Fruit fly (Drosophila melanogaster) whole organism, embryonic: ENCODE results near the gene CG33158.

ENCODE experiments used
- Asciz ChIP-seq: fragments of 200-800 bp; sonication (Bioruptor generic); optimal IDR thresholded peaks from 2 replicates; lab custom pipeline; 2017; ENCODE audit warnings: missing biosample characterization, mild to moderate bottlenecking, missing genetic modification characterization, missing genetic modification reagents
- B-H2 ChIP-seq: fragments of 200-800 bp; sonication (Bioruptor generic); optimal IDR thresholded peaks from 2 replicates; lab custom pipeline; 2018; ENCODE audit warnings: missing biosample characterization, mild to moderate bottlenecking, missing genetic modification characterization
- Bdp1 ChIP-seq: fragments of 200-800 bp; sonication (Bioruptor generic); optimal IDR thresholded peaks from 3 replicates; lab custom pipeline; 2016; ENCODE audit warnings: missing biosample characterization, missing genetic modification characterization
- CG10565 ChIP-seq: fragments of 200-800 bp; sonication (Bioruptor generic); optimal IDR thresholded peaks from 3 replicates; lab custom pipeline; 2016; ENCODE audit warnings: missing biosample characterization, mild to moderate bottlenecking, missing genetic modification characterization
- CG10979 ChIP-seq: fragments of 200-800 bp; sonication (Bioruptor generic); optimal IDR thresholded peaks from 2 replicates; lab custom pipeline; 2018; ENCODE audit warnings: missing biosample characterization, mild to moderate bottlenecking, missing genetic modification characterization, moderate library complexity
- CG12155 ChIP-seq: fragments of 200-800 bp; sonication (Bioruptor generic); optimal IDR thresholded peaks from 3 replicates; lab custom pipeline; 2016; ENCODE audit warnings: missing biosample characterization, missing genetic modification characterization
- CG14965 ChIP-seq: fragments of 200-800 bp; sonication (Bioruptor generic); optimal IDR thresholded peaks from 2 replicates; lab custom pipeline; 2016; ENCODE audit warnings: missing biosample characterization, missing genetic modification characterization, borderline replicate concordance
- CG16863 ChIP-seq: fragments of 200-800 bp; sonication (Bioruptor generic); optimal IDR thresholded peaks from 3 replicates; lab custom pipeline; 2016; ENCODE audit warnings: missing biosample characterization, missing genetic modification characterization
- CG31441 ChIP-seq: fragments of 200-800 bp; sonication (Bioruptor generic); IDR thresholded peaks from 2 replicates; pipeline ENCODE4 v1.3.6; 2022; ENCODE audit warnings: missing biosample characterization, missing genetic modification characterization
- CG3407 ChIP-seq: fragments of 200-800 bp; sonication (Bioruptor generic); optimal IDR thresholded peaks from 2 replicates; lab custom pipeline; 2018; ENCODE audit warnings: missing biosample characterization, mild to moderate bottlenecking, missing genetic modification characterization
- CG42726 ChIP-seq: fragments of 200-800 bp; sonication (Bioruptor generic); IDR thresholded peaks from 2 replicates; pipeline ENCODE4 v1.3.6; 2022; ENCODE audit warnings: missing biosample characterization, missing genetic modification characterization; ENCODE audit not compliant: partially characterized antibody
- CG4404 ChIP-seq: fragments of 200-800 bp; sonication (Bioruptor generic); IDR thresholded peaks from 2 replicates; pipeline ENCODE4 v1.3.6; 2022; ENCODE audit warnings: missing biosample characterization, missing genetic modification characterization
- CG4820 ChIP-seq: fragments of 200-800 bp; sonication (Bioruptor generic); optimal IDR thresholded peaks from 3 replicates; lab custom pipeline; 2016; ENCODE audit warnings: missing biosample characterization, missing genetic modification characterization
- CG6689 ChIP-seq: fragments of 200-800 bp; sonication (Bioruptor generic); IDR thresholded peaks from 2 replicates; pipeline ENCODE4 v1.3.6; 2022; ENCODE audit warnings: missing biosample characterization, missing genetic modification characterization
- D19B ChIP-seq: fragments of 200-800 bp; sonication (Bioruptor generic); optimal IDR thresholded peaks from 2 replicates; lab custom pipeline; 2017; ENCODE audit warnings: missing biosample characterization, mild to moderate bottlenecking, missing genetic modification characterization
- Dip3 ChIP-seq: fragments of 200-800 bp; sonication (Bioruptor generic); optimal IDR thresholded peaks from 3 replicates; lab custom pipeline; 2016; ENCODE audit warnings: missing biosample characterization, missing genetic modification characterization
- Drgx ChIP-seq: fragments of 200-800 bp; sonication (Bioruptor generic); IDR thresholded peaks from 2 replicates; pipeline ENCODE4 v1.3.6; 2022; ENCODE audit warnings: missing biosample characterization, missing genetic modification characterization
- Eip74EF ChIP-seq, 2 experiments: fragments of 200-800 bp in 1 of 2; fragments of >200 bp in 1 of 2; sonication (Bioruptor generic) in 1 of 2; optimal IDR thresholded peaks; 2 replicates each; lab custom pipeline; 2017 to 2019; ENCODE audit warnings: missing biosample characterization in 2 of 2, missing genetic modification characterization in 2 of 2, mild to moderate bottlenecking in 1 of 2, moderate library complexity in 1 of 2
- Hmx ChIP-seq: fragments of 200-800 bp; sonication (Bioruptor generic); optimal IDR thresholded peaks from 2 replicates; lab custom pipeline; 2016; ENCODE audit warnings: missing biosample characterization, missing genetic modification characterization
- Hr78 ChIP-seq, 2 experiments: fragments of 200-800 bp in 1 of 2; fragments of >200 bp in 1 of 2; sonication (Bioruptor generic) in 1 of 2; optimal IDR thresholded peaks; 2 replicates each; lab custom pipeline; 2017 to 2019; ENCODE audit warnings: missing biosample characterization in 2 of 2, missing genetic modification characterization in 2 of 2, mild to moderate bottlenecking in 1 of 2, moderate library complexity in 1 of 2
- Poxn ChIP-seq: fragments of 200-800 bp; sonication (Bioruptor generic); IDR thresholded peaks from 2 replicates; pipeline ENCODE4 v1.3.6; 2022; ENCODE audit warnings: missing biosample characterization, missing genetic modification characterization
- Rx ChIP-seq: fragments of 200-800 bp; sonication (Bioruptor generic); IDR thresholded peaks from 2 replicates; pipeline ENCODE4 v1.3.6; 2022; ENCODE audit warnings: missing biosample characterization, missing genetic modification characterization
- Vsx1 ChIP-seq: fragments of 200-800 bp; sonication (Bioruptor generic); optimal IDR thresholded peaks from 2 replicates; lab custom pipeline; 2017; ENCODE audit warnings: missing biosample characterization, mild to moderate bottlenecking, missing genetic modification characterization, missing genetic modification reagents
- ab ChIP-seq: fragments of 200-800 bp; sonication (Bioruptor generic); optimal IDR thresholded peaks from 2 replicates; lab custom pipeline; 2016; ENCODE audit warnings: missing biosample characterization, missing genetic modification characterization
- amos ChIP-seq: fragments of 200-800 bp; sonication (Bioruptor generic); IDR thresholded peaks from 2 replicates; pipeline ENCODE4 v1.3.6; 2022; ENCODE audit warnings: missing biosample characterization, missing genetic modification characterization; ENCODE audit not compliant: partially characterized antibody
- ap ChIP-seq: fragments of 200-800 bp; sonication (Bioruptor generic); IDR thresholded peaks from 2 replicates; pipeline ENCODE4 v1.3.6; 2022; ENCODE audit warnings: missing biosample characterization, missing genetic modification characterization
- ara ChIP-seq: fragments of 200-800 bp; sonication (Bioruptor generic); IDR thresholded peaks from 2 replicates; pipeline ENCODE4 v1.3.6; 2022; ENCODE audit warnings: missing biosample characterization, missing genetic modification characterization
- ato ChIP-seq: fragments of 200-800 bp; sonication (Bioruptor generic); IDR thresholded peaks from 2 replicates; pipeline ENCODE4 v1.3.6; 2022; ENCODE audit warnings: missing biosample characterization, missing genetic modification characterization; ENCODE audit not compliant: partially characterized antibody
- bsh ChIP-seq, 2 experiments: fragments of 200-800 bp; sonication (Bioruptor generic); optimal IDR thresholded peaks; 2 replicates each; lab custom pipeline; 2017 to 2018; ENCODE audit warnings: mild to moderate bottlenecking in 2 of 2, missing biosample characterization in 2 of 2, missing genetic modification characterization in 2 of 2, moderate library complexity in 1 of 2
- ci ChIP-seq: fragments of 200-800 bp; sonication (Bioruptor generic); IDR thresholded peaks from 3 replicates; pipeline ENCODE4 v1.3.6; 2022; ENCODE audit warnings: missing biosample characterization, missing genetic modification characterization
- corto ChIP-seq: fragments of 200-800 bp; sonication (Bioruptor generic); optimal IDR thresholded peaks from 2 replicates; lab custom pipeline; 2016; ENCODE audit warnings: missing biosample characterization, mild to moderate bottlenecking, missing genetic modification characterization, moderate library complexity
- dmrt99B ChIP-seq: fragments of 200-800 bp; sonication (Bioruptor generic); optimal IDR thresholded peaks from 2 replicates; lab custom pipeline; 2018; ENCODE audit warnings: missing biosample characterization, mild to moderate bottlenecking, missing genetic modification characterization, moderate library complexity
- ems ChIP-seq: fragments of 200-800 bp; sonication (Bioruptor generic); optimal IDR thresholded peaks from 3 replicates; lab custom pipeline; 2016; ENCODE audit warnings: missing biosample characterization, missing genetic modification characterization
- fd102C ChIP-seq: fragments of 200-800 bp; sonication (Bioruptor generic); optimal IDR thresholded peaks from 2 replicates; lab custom pipeline; 2018; ENCODE audit warnings: missing biosample characterization, mild to moderate bottlenecking, missing genetic modification characterization, moderate library complexity
- ftz-f1 ChIP-seq: fragments of 200-800 bp; sonication (Bioruptor generic); optimal IDR thresholded peaks from 2 replicates; lab custom pipeline; 2016; ENCODE audit warnings: missing biosample characterization, missing genetic modification characterization
- fu2 ChIP-seq: fragments of 200-800 bp; sonication (Bioruptor generic); optimal IDR thresholded peaks from 2 replicates; lab custom pipeline; 2016; ENCODE audit warnings: missing biosample characterization, missing genetic modification characterization
- gcm ChIP-seq: fragments of 200-800 bp; sonication (Bioruptor generic); optimal IDR thresholded peaks from 2 replicates; lab custom pipeline; 2019; ENCODE audit warnings: missing biosample characterization, mild to moderate bottlenecking, missing genetic modification characterization, moderate library complexity
- gem ChIP-seq: fragments of 200-800 bp; sonication (Bioruptor generic); optimal IDR thresholded peaks from 2 replicates; lab custom pipeline; 2019; ENCODE audit warnings: missing biosample characterization, mild to moderate bottlenecking, missing genetic modification characterization, moderate library complexity
- inv ChIP-seq: fragments of 200-800 bp; sonication (Bioruptor generic); IDR thresholded peaks from 2 replicates; pipeline ENCODE4 v1.3.6; 2022; ENCODE audit warnings: missing biosample characterization, missing genetic modification characterization; ENCODE audit not compliant: partially characterized antibody
- jigr1 ChIP-seq: fragments of 200-800 bp; sonication (Bioruptor generic); IDR thresholded peaks from 3 replicates; pipeline ENCODE4 v1.3.6; 2022; ENCODE audit warnings: missing biosample characterization, missing genetic modification characterization
- otp ChIP-seq: fragments of 200-800 bp; sonication (Bioruptor generic); IDR thresholded peaks from 3 replicates; pipeline ENCODE4, ENCODE4 v1.3.6; 2022; ENCODE audit warnings: missing biosample characterization, missing genetic modification characterization
- peb ChIP-seq: fragments of 200-800 bp; sonication (Bioruptor generic); IDR thresholded peaks from 2 replicates; pipeline ENCODE4 v1.3.6; 2022; ENCODE audit warnings: missing biosample characterization, missing genetic modification characterization
- run ChIP-seq: fragments of 200-800 bp; sonication (Bioruptor generic); optimal IDR thresholded peaks from 3 replicates; lab custom pipeline; 2018; ENCODE audit warnings: missing biosample characterization, mild to moderate bottlenecking, missing genetic modification characterization
- sc ChIP-seq, 3 experiments: fragments of >200 bp in 2 of 3; fragments of 200-800 bp in 1 of 3; sonication (Bioruptor generic) in 1 of 3; optimal IDR thresholded peaks; 2 replicates in 2 of 3; 3 replicates in 1 of 3; lab custom pipeline; 2017; ENCODE audit warnings: mild to moderate bottlenecking in 1 of 3, missing biosample characterization in 1 of 3, missing genetic modification characterization in 1 of 3, missing genetic modification reagents in 1 of 3
- sens ChIP-seq: fragments of 200-800 bp; sonication (Bioruptor generic); peaks from one replicate; lab custom pipeline; 2016; ENCODE audit warnings: missing biosample characterization, missing genetic modification characterization
- stc ChIP-seq: fragments of 200-800 bp; sonication (Bioruptor generic); IDR thresholded peaks from 2 replicates; pipeline ENCODE4 v1.3.6; 2022; ENCODE audit warnings: missing biosample characterization, missing genetic modification characterization
- sug ChIP-seq: fragments of 200-800 bp; optimal IDR thresholded peaks from 2 replicates; lab custom pipeline; 2019; ENCODE audit warnings: missing biosample characterization, mild to moderate bottlenecking, missing genetic modification characterization, moderate library complexity
- toy ChIP-seq: fragments of 200-800 bp; sonication (Bioruptor generic); IDR thresholded peaks from 2 replicates; pipeline ENCODE4 v1.3.6; 2022; ENCODE audit warnings: missing biosample characterization, missing genetic modification characterization
- ttk ChIP-seq: fragments of 200-800 bp; sonication (Bioruptor generic); IDR thresholded peaks from 2 replicates; pipeline ENCODE4 v2.1.2; 2022; ENCODE audit warnings: missing biosample characterization, missing genetic modification characterization
- tx ChIP-seq: fragments of 200-800 bp; sonication (Bioruptor generic); optimal IDR thresholded peaks from 2 replicates; lab custom pipeline; 2016; ENCODE audit warnings: missing biosample characterization, missing genetic modification characterization

The CG33158 gene

DNA sequence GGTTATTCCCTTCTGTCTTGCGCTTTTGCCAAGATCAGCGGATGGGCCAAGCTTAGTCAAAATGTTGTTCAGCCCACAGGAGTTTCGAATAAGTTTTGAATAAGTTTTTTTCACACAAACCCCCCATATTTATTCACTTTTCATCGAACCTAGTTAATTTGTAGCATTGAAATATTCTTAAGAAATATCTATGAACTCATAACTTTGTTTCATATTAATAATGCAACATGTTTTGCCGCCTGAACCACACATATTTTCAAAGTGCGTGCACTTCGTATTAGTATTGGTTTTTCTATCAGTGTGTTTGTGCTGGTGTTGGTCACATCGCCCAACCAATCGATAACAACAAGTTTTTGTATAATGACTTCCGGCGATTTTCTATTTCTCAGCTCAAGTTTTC is 67.1 kb downstream of the CG33158 start (continued):
- TF ChIP-seq corto (no peak), sens (GFP tag; lab: Kevin White, UChicago) (peak; percentile 94), CG10565 (GFP tag; lab: Kevin White, UChicago) (no peak), CG31441 (GFP tag; lab: Robert Waterston, UW) (peak; percentile 51), B-H2 (no peak), Dip3 (GFP tag; lab: Kevin White, UChicago) (no peak), D19B (GFP tag; lab: Kevin White, UChicago) (no peak), Drgx (GFP tag; lab: Robert Waterston, UW) (peak; percentile 37), Hr78 (GFP tag; optimal IDR thresholded peaks at IDR 0.05; lab: Kevin White, UChicago) (peak in 1 of 2 experiments; percentile 1), ttk (GFP tag; lab: Robert Waterston, UW) (peak; percentile 45; the same call in 1 of the 2 replicates), tx (no peak), ab (GFP tag; lab: Kevin White, UChicago) (no peak), CG4404 (GFP tag; lab: Robert Waterston, UW) (no peak), CG3407 (GFP tag; lab: Kevin White, UChicago) (no peak), ara (GFP tag; lab: Robert Waterston, UW) (peak; percentile 78; the same call in 1 of the 2 replicates), Hmx (GFP tag; lab: Kevin White, UChicago) (no peak), run (tag; lab: Kevin White, UChicago) (no peak), ap (GFP tag; lab: Robert Waterston, UW) (no peak), CG4820 (GFP tag; lab: Kevin White, UChicago) (no peak), Poxn (GFP tag; lab: Robert Waterston, UW) (no peak), otp (GFP tag; lab: Robert Waterston, UW) (no peak), Bdp1 (GFP tag; lab: Kevin White, UChicago) (no peak), jigr1 (no peak), CG6689 (GFP tag; lab: Robert Waterston, UW) (peak; percentile 61), CG16863 (GFP tag; lab: Kevin White, UChicago) (no peak), CG14965 (GFP tag; lab: Kevin White, UChicago) (no peak), fu2 (GFP tag; lab: Kevin White, UChicago) (no peak), ci (peak; percentile 64; the same call in 2 of the 3 replicates), gem (peak; percentile 53), peb (GFP tag; lab: Robert Waterston, UW) (peak; percentile 48; the same call in 1 of the 2 replicates), toy (GFP tag; lab: Robert Waterston, UW) (no peak), sc (optimal IDR thresholded peaks at IDR 0.05; lab: Kevin White, UChicago) (no peak), sc (GFP tag; optimal IDR thresholded peaks at IDR 0.05; lab: Kevin White, UChicago) (no peak), bsh (GFP tag; optimal IDR thresholded peaks at IDR 0.05; lab: Kevin White, UChicago) (peak in 1 of 2 experiments; percentile 17), Eip74EF (GFP tag; optimal IDR thresholded peaks at IDR 0.05; lab: Kevin White, UChicago) (peak in 1 of 2 experiments; percentile 74), fd102C (no peak), inv (GFP tag; lab: Robert Waterston, UW) (no peak), CG12155 (GFP tag; lab: Kevin White, UChicago) (no peak), CG10979 (peak; percentile 53), amos (GFP tag; lab: Robert Waterston, UW) (no peak), dmrt99B (peak; percentile 44), gcm (GFP tag; lab: Kevin White, UChicago) (no peak), Vsx1 (GFP tag; lab: Kevin White, UChicago) (no peak), ftz-f1 (GFP tag; lab: Kevin White, UChicago) (no peak), ems (GFP tag; lab: Kevin White, UChicago) (no peak), sug (no peak), CG42726 (GFP tag; lab: Robert Waterston, UW) (no peak), stc (peak; percentile 82), Asciz (GFP tag; lab: Kevin White, UChicago) (peak; percentile 69), ato (GFP tag; lab: Robert Waterston, UW) (no peak), Rx (GFP tag; lab: Robert Waterston, UW) (peak; percentile 61; the same call in 1 of the 2 replicates)
